Fruit fly (Drosophila melanogaster): Measurements from ENCODE around the gene CG9154.

The CG9154 gene

dm6 chr2L:6045972-6046718 lies 24.3 kb downstream of the CG9154 start, which contains the start of gene Pfas (continued):
- TF ChIP-seq bsh (GFP tag; optimal IDR thresholded peaks at IDR 0.05): peak in 1 of 2 experiments; percentile 45
- TF ChIP-seq lab (GFP tag; optimal IDR thresholded peaks at IDR 0.05): peak; percentile 83
- peak; percentile 64 for TF ChIP-seq fu2 (GFP tag; optimal IDR thresholded peaks at IDR 0.05)
- TF ChIP-seq CG12659 (GFP tag; optimal IDR thresholded peaks at IDR 0.05): peak; percentile 70
- peak; percentile 25 for TF ChIP-seq org-1 (GFP tag; optimal IDR thresholded peaks at IDR 0.05)
- peak; percentile 43; the same call in 1 of the 3 replicates for TF ChIP-seq ken (GFP tag; IDR thresholded peaks at IDR 0.05)
- TF ChIP-seq cato (GFP tag; optimal IDR thresholded peaks at IDR 0.05; ENCODE audit: borderline replicate concordance): no peak
- peak; percentile 17 for TF ChIP-seq eyg (GFP tag; optimal IDR thresholded peaks at IDR 0.05)
- TF ChIP-seq Myb (GFP tag; optimal IDR thresholded peaks at IDR 0.05): peak; percentile 95
- no peak for TF ChIP-seq CG5953 (GFP tag; IDR thresholded peaks at IDR 0.05)
- 0 out of 2 replicates have a peak, but pooled peaks have one; percentile 34 for TF ChIP-seq Adf1 (GFP tag; IDR thresholded peaks at IDR 0.05)
- TF ChIP-seq fd3F (GFP tag; optimal IDR thresholded peaks at IDR 0.05): no peak
- TF ChIP-seq HmgD (GFP tag; optimal IDR thresholded peaks at IDR 0.05): peak; percentile 26
- no peak for TF ChIP-seq CG8290 (GFP tag; optimal IDR thresholded peaks at IDR 0.05)
- peak in 1 of 2 experiments; percentile 89 for TF ChIP-seq CG8290 (tag; optimal IDR thresholded peaks at IDR 0.05)
- TF ChIP-seq CG7372 (GFP tag; IDR thresholded peaks at IDR 0.05): 0 out of 2 replicates have a peak, but pooled peaks have one; percentile 26
- TF ChIP-seq Med (GFP tag): peak; percentile 96
- TF ChIP-seq CG34422 (GFP tag; IDR thresholded peaks at IDR 0.05): no peak
- peak; percentile 76 for TF ChIP-seq CG15514 (GFP tag; optimal IDR thresholded peaks at IDR 0.05)
- TF ChIP-seq Hr3 (GFP tag; optimal IDR thresholded peaks at IDR 0.05): peak; percentile 13
- TF ChIP-seq phol (tag; optimal IDR thresholded peaks at IDR 0.05): peak; percentile 21
- TF ChIP-seq CG6765 (GFP tag; optimal IDR thresholded peaks at IDR 0.05): peak; percentile 46
- peak; percentile 62; the same call in 1 of the 2 replicates for TF ChIP-seq sob (GFP tag; IDR thresholded peaks at IDR 0.05)
- no peak for TF ChIP-seq ro (GFP tag; IDR thresholded peaks at IDR 0.05)
- TF ChIP-seq CG9817 (tag; optimal IDR thresholded peaks at IDR 0.05): peak; percentile 31
- no peak for TF ChIP-seq CG2199 (GFP tag; IDR thresholded peaks at IDR 0.05)
- peak; percentile 75 for TF ChIP-seq Meics (GFP tag; optimal IDR thresholded peaks at IDR 0.05)
- TF ChIP-seq CG33213 (GFP tag; optimal IDR thresholded peaks at IDR 0.05): peak; percentile 37
- peak; percentile 30 for TF ChIP-seq CG10654 (GFP tag; optimal IDR thresholded peaks at IDR 0.05)
- peak; percentile 63 for TF ChIP-seq NfI (GFP tag; optimal IDR thresholded peaks at IDR 0.05)
- TF ChIP-seq nerfin-1 (tag; optimal IDR thresholded peaks at IDR 0.05): peak; percentile 22
- TF ChIP-seq CG3407 (GFP tag; optimal IDR thresholded peaks at IDR 0.05): peak; percentile 6
- no peak for TF ChIP-seq bowl (GFP tag; IDR thresholded peaks at IDR 0.05)
- TF ChIP-seq Atf6 (GFP tag; IDR thresholded peaks at IDR 0.05): peak; percentile 61
- peak; percentile 34 for TF ChIP-seq Sry-δ (GFP tag; optimal IDR thresholded peaks at IDR 0.05)
- peak; percentile 45 for TF ChIP-seq schlank (tag; optimal IDR thresholded peaks at IDR 0.05)
- peak; percentile 76 for TF ChIP-seq Nf-YC (tag; optimal IDR thresholded peaks at IDR 0.05)
- TF ChIP-seq unpg (GFP tag; optimal IDR thresholded peaks at IDR 0.05): peak; percentile 40
- peak; percentile 48 for TF ChIP-seq Dad (GFP tag; optimal IDR thresholded peaks at IDR 0.05)
- TF ChIP-seq unc-4 (GFP tag; IDR thresholded peaks at IDR 0.05; ENCODE audit: partially characterized antibody): no peak
- TF ChIP-seq zf30C (GFP tag; optimal IDR thresholded peaks at IDR 0.05): no peak
- no peak for TF ChIP-seq fd96Cb (tag; optimal IDR thresholded peaks at IDR 0.05)
- peak; percentile 63 for TF ChIP-seq grau (tag; optimal IDR thresholded peaks at IDR 0.05)
- peak; percentile 37 for TF ChIP-seq CG8944 (GFP tag; optimal IDR thresholded peaks at IDR 0.05)
- peak; percentile 68 for TF ChIP-seq CG9932 (GFP tag; IDR thresholded peaks at IDR 0.05)
- TF ChIP-seq pnt (GFP tag; optimal IDR thresholded peaks at IDR 0.05): peak; percentile 3
- peak; percentile 45 for TF ChIP-seq Hsf (GFP tag; optimal IDR thresholded peaks at IDR 0.05)
- no peak for TF ChIP-seq gcm2 (GFP tag; optimal IDR thresholded peaks at IDR 0.05)
- 0 out of 3 replicates have a peak, but pooled peaks have one; percentile 30 for TF ChIP-seq gce (GFP tag; IDR thresholded peaks at IDR 0.05)
- peak; percentile 66 for TF ChIP-seq CG30403 (GFP tag; optimal IDR thresholded peaks at IDR 0.05)
